Fruit fly (Drosophila melanogaster): ENCODE measurements around the gene CG13928.
A peak's percentile ranks its signal among the peaks of the same experiment; 100 is the strongest.

The CG13928 gene

DNA sequence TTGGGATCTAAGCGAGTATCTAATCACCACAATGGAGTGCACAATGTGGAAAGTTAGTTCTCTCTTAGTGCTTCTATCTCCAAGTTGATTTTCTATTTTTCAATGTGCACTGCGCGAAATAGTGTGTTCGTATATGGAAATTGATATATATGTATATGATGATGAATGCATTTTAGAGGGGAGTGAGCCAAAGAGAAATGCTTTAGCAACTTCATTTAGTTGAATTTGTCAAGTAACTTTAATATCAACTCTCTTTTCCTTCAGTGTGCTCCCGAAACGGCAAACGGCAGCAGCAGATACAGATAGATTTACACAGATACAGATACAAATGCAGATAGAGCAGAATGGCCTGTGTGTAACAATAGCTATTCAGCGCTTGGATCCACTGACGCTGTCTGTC lies 44.2 kb downstream of the CG13928 start (continued):
- TF ChIP-seq Sox102F (GFP tag; optimal IDR thresholded peaks at IDR 0.05) = peak; percentile 7
- no peak for TF ChIP-seq Eip93F (GFP tag; optimal IDR thresholded peaks at IDR 0.05)
- TF ChIP-seq CG16779 (tag; optimal IDR thresholded peaks at IDR 0.05) = no peak
- no peak for TF ChIP-seq Sox15 (GFP tag; optimal IDR thresholded peaks at IDR 0.05)
- peak; percentile 22 for TF ChIP-seq esn (GFP tag; optimal IDR thresholded peaks at IDR 0.05)
- no peak for TF ChIP-seq CG1621 (tag; optimal IDR thresholded peaks at IDR 0.05)
- TF ChIP-seq CG9139 (GFP tag; optimal IDR thresholded peaks at IDR 0.05) = no peak
- peak; percentile 72 for TF ChIP-seq Sox14 (GFP tag; optimal IDR thresholded peaks at IDR 0.05)
- peak; percentile 91 for TF ChIP-seq CG32006 (GFP tag; optimal IDR thresholded peaks at IDR 0.05)
- peak; percentile 65 for TF ChIP-seq dac (GFP tag; optimal IDR thresholded peaks at IDR 0.05)
- TF ChIP-seq achi (GFP tag; optimal IDR thresholded peaks at IDR 0.05) = peak; percentile 12
- TF ChIP-seq CG15336 (GFP tag; IDR thresholded peaks at IDR 0.05) = peak; percentile 90
- peak; percentile 61 for TF ChIP-seq acj6 (GFP tag; optimal IDR thresholded peaks at IDR 0.05)
- TF ChIP-seq CG6792 (GFP tag; optimal IDR thresholded peaks at IDR 0.05) = no peak
- peak; percentile 8 for TF ChIP-seq CG3919 (GFP tag; optimal IDR thresholded peaks at IDR 0.05)
- peak; percentile 32 for TF ChIP-seq Met (GFP tag; optimal IDR thresholded peaks at IDR 0.05)
- no peak for TF ChIP-seq CG8319 (GFP tag; optimal IDR thresholded peaks at IDR 0.05)

DNA sequence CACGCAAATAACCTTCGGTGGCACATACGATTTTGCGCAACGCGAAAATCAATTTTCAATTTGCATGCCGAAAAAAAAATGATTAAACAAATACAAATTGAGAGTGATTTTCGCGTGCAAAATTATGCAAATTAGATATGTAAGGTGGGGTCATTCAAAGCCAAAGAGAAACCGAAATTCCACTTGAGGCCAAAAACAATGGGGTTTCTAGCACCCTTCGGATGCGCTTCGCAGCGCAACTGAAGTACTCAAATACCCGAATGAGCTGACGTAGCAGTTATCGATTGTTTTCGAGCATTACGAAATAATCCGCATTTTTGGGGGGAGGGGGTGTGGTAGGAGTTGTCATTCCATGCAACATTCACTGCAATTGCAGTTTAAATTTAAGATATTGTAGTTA lies 47.4 kb downstream of the CG13928 start:
- TF ChIP-seq CG3919 (GFP tag; optimal IDR thresholded peaks at IDR 0.05) = no peak
- no peak for TF ChIP-seq net (GFP tag; optimal IDR thresholded peaks at IDR 0.05)
- TF ChIP-seq Hr38 (GFP tag; optimal IDR thresholded peaks at IDR 0.05) = no peak
- no peak for TF ChIP-seq salr (GFP tag; optimal IDR thresholded peaks at IDR 0.05)
- TF ChIP-seq CG32006 (GFP tag; optimal IDR thresholded peaks at IDR 0.05) = no peak
- no peak for TF ChIP-seq OdsH (GFP tag; optimal IDR thresholded peaks at IDR 0.05)
- no peak for TF ChIP-seq CG7368 (GFP tag; optimal IDR thresholded peaks at IDR 0.05)
- TF ChIP-seq CG6792 (GFP tag; optimal IDR thresholded peaks at IDR 0.05) = no peak
- TF ChIP-seq fkh (GFP tag; optimal IDR thresholded peaks at IDR 0.05) = no peak
- no peak for TF ChIP-seq fd59A (GFP tag; optimal IDR thresholded peaks at IDR 0.05)
- no peak for TF ChIP-seq esn (GFP tag; optimal IDR thresholded peaks at IDR 0.05)
- TF ChIP-seq CG16779 (tag; optimal IDR thresholded peaks at IDR 0.05) = no peak
- no peak for TF ChIP-seq CG8319 (GFP tag; optimal IDR thresholded peaks at IDR 0.05)
- no peak for TF ChIP-seq CG6854 (GFP tag; optimal IDR thresholded peaks at IDR 0.05)
- TF ChIP-seq Sox15 (GFP tag; optimal IDR thresholded peaks at IDR 0.05) = no peak
- TF ChIP-seq Sox102F (GFP tag; optimal IDR thresholded peaks at IDR 0.05) = no peak
- no peak for TF ChIP-seq achi (GFP tag; optimal IDR thresholded peaks at IDR 0.05)
- no peak for TF ChIP-seq Smox (GFP tag; optimal IDR thresholded peaks at IDR 0.05)
- TF ChIP-seq CG8119 (GFP tag; IDR thresholded peaks at IDR 0.05) = no peak

DNA sequence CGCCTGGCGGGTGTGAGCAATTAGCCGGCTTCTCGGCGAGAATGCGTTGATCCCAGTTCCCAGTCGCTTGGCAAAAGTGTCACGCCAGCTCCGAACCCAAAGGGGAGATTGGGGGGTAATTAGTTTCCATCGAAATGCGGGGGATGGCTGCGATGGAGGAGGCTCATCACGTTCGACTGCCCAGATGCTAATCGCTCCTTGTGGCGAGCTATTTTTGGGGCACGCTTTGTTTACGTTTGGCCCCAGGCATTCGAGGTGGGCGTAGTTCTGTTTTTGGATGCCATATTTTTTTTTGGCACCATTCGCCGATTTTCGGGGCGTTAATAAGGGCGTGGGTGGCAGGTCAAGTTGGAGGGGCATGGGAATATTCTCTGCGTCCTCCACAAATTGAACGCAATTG lies 48.0 kb downstream of the CG13928 start:
- TF ChIP-seq salr (GFP tag; optimal IDR thresholded peaks at IDR 0.05) = no peak
- no peak for TF ChIP-seq Blimp-1 (GFP tag; optimal IDR thresholded peaks at IDR 0.05)
- no peak for TF ChIP-seq Ets96B (tag; optimal IDR thresholded peaks at IDR 0.05)
- TF ChIP-seq Sox15 (GFP tag; optimal IDR thresholded peaks at IDR 0.05) = no peak
- TF ChIP-seq net (GFP tag; optimal IDR thresholded peaks at IDR 0.05) = no peak
- TF ChIP-seq Gug (GFP tag; IDR thresholded peaks at IDR 0.05) = no peak
- no peak for TF ChIP-seq CG11902 (GFP tag; optimal IDR thresholded peaks at IDR 0.05)
- TF ChIP-seq CG15336 (GFP tag; IDR thresholded peaks at IDR 0.05) = no peak
- TF ChIP-seq CG6792 (GFP tag; optimal IDR thresholded peaks at IDR 0.05) = no peak
- TF ChIP-seq CG11762 (GFP tag; optimal IDR thresholded peaks at IDR 0.05; ENCODE audit: insufficient read depth) = no peak
- TF ChIP-seq dsx (GFP tag; optimal IDR thresholded peaks at IDR 0.05; ENCODE audit: poor library complexity, severe bottlenecking) = no peak
- TF ChIP-seq svp (GFP tag) = no peak
- no peak for TF ChIP-seq CG8632 (GFP tag; optimal IDR thresholded peaks at IDR 0.05)
- TF ChIP-seq Hr4 (GFP tag; optimal IDR thresholded peaks at IDR 0.05) = no peak
- no peak for TF ChIP-seq dac (GFP tag; optimal IDR thresholded peaks at IDR 0.05)
- no peak for TF ChIP-seq CG1621 (tag; optimal IDR thresholded peaks at IDR 0.05)
- TF ChIP-seq Lpt (GFP tag; optimal IDR thresholded peaks at IDR 0.05) = no peak
- no peak for TF ChIP-seq OdsH (GFP tag; optimal IDR thresholded peaks at IDR 0.05)
- TF ChIP-seq CG6808 (GFP tag; optimal IDR thresholded peaks at IDR 0.05) = no peak

Data from whole organism, prepupa.